Worm (Caenorhabditis elegans) whole organism, L4 larva: Measurements from ENCODE around the gene AH10.4.

Experiments
- F26F4.8 ChIP-seq: fragments of 200-800 bp; sonication (Bioruptor generic); conservative IDR thresholded peaks from 2 replicates; pipeline ENCODE4 v1.3.6; 2022; ENCODE audit warnings: missing genetic modification characterization, missing compliant biosample characterization
- F37D6.2 ChIP-seq: sonication (generic microtip); optimal IDR thresholded peaks from 2 replicates; lab custom pipeline; 2016; ENCODE audit warnings: mild to moderate bottlenecking, missing genetic modification characterization, missing compliant biosample characterization
- F44E2.7 ChIP-seq: fragments of 200-800 bp; sonication (Bioruptor generic); IDR thresholded peaks from 2 replicates; pipeline ENCODE4 v2.1.2; 2022; ENCODE audit warnings: missing genetic modification characterization, missing compliant biosample characterization
- R02D3.7 ChIP-seq: fragments of 150-350 bp; sonication (generic microtip); optimal IDR thresholded peaks from 3 replicates; lab custom pipeline; 2014; ENCODE audit warnings: missing biosample characterization, missing genetic modification characterization
- Y48G9A.11 ChIP-seq: fragments of 200-800 bp; sonication (Bioruptor generic); IDR thresholded peaks from 2 replicates; pipeline ENCODE4 v1.3.6; 2022; ENCODE audit warnings: missing genetic modification reagents, missing genetic modification characterization, missing compliant biosample characterization
- Y75B8A.6 ChIP-seq: fragments of 200-800 bp; sonication (Bioruptor generic); IDR thresholded peaks from 2 replicates; pipeline ENCODE4 v1.3.6; 2022; ENCODE audit warnings: missing genetic modification reagents, missing genetic modification characterization, missing compliant biosample characterization
- ZK546.5 ChIP-seq, 2 experiments: sonication (generic microtip); optimal IDR thresholded peaks; 2 replicates each; lab custom pipeline; 2017; ENCODE audit warnings: missing biosample characterization in 2 of 2, missing genetic modification characterization in 2 of 2
- aha-1 ChIP-seq: fragments of 150-350 bp; peaks from one replicate; lab custom pipeline; 2014; ENCODE audit warnings: missing biosample characterization, missing genetic modification characterization
- aly-2 ChIP-seq: sonication (generic microtip); optimal IDR thresholded peaks from 2 replicates; lab custom pipeline; 2018; ENCODE audit warnings: missing biosample characterization, missing genetic modification characterization
- ama-1 ChIP-seq: fragments of 150-350 bp; optimal IDR thresholded peaks from 2 replicates; lab custom pipeline; 2014; ENCODE audit warnings: inconsistent platforms, mixed read lengths
- ceh-32 ChIP-seq: sonication (generic microtip); optimal IDR thresholded peaks from 2 replicates; lab custom pipeline; 2016; ENCODE audit warnings: mild to moderate bottlenecking, missing genetic modification characterization, missing compliant biosample characterization; ENCODE audit not compliant: poor library complexity
- ceh-44 ChIP-seq: fragments of 200-800 bp; sonication (Bioruptor generic); IDR thresholded peaks from 2 replicates; pipeline ENCODE4 v1.3.6; 2022; ENCODE audit warnings: missing genetic modification reagents, missing genetic modification characterization, missing compliant biosample characterization
- ceh-62 ChIP-seq: sonication (generic microtip); optimal IDR thresholded peaks from 2 replicates; lab custom pipeline; 2017; ENCODE audit warnings: missing biosample characterization, missing genetic modification characterization
- daf-12 ChIP-seq: fragments of 150-350 bp; optimal IDR thresholded peaks from 2 replicates; lab custom pipeline; 2014; ENCODE audit warnings: missing biosample characterization, missing genetic modification reagents, missing genetic modification characterization
- daf-16 ChIP-seq, 3 experiments: sonication (generic microtip); optimal IDR thresholded peaks; 2 replicates each; lab custom pipeline; 2016 to 2017; ENCODE audit warnings: missing genetic modification characterization in 3 of 3, missing genetic modification reagents in 3 of 3, mild to moderate bottlenecking in 2 of 3, missing compliant biosample characterization in 2 of 3, missing biosample characterization in 1 of 3, moderate library complexity in 1 of 3
- daf-19 ChIP-seq: fragments of 200-800 bp; sonication (Bioruptor generic); conservative IDR thresholded peaks from 2 replicates; pipeline ENCODE4 v1.3.6; 2022; ENCODE audit warnings: missing genetic modification characterization, missing compliant biosample characterization
- dmd-6 ChIP-seq: fragments of 200-800 bp; sonication (Bioruptor generic); IDR thresholded peaks from 2 replicates; pipeline ENCODE4 v1.3.6; 2022; ENCODE audit warnings: missing genetic modification reagents, missing genetic modification characterization, missing compliant biosample characterization
- dmd-9 ChIP-seq: fragments of 200-800 bp; sonication (Bioruptor generic); IDR thresholded peaks from 2 replicates; pipeline ENCODE4 v1.3.6; 2022; ENCODE audit warnings: missing genetic modification reagents, missing genetic modification characterization, missing compliant biosample characterization
- dve-1 ChIP-seq: sonication (generic microtip); optimal IDR thresholded peaks from 2 replicates; lab custom pipeline; 2017; ENCODE audit warnings: antibody characterized with exemption, mild to moderate bottlenecking, missing genetic modification characterization, missing compliant biosample characterization; ENCODE audit not compliant: insufficient read depth
- egl-43 ChIP-seq: fragments of 200-800 bp; sonication (Bioruptor generic); IDR thresholded peaks from 2 replicates; pipeline ENCODE4 v1.3.6; 2022; ENCODE audit warnings: missing genetic modification reagents, missing genetic modification characterization, missing compliant biosample characterization
- hif-1 ChIP-seq, 2 experiments: sonication (generic microtip); optimal IDR thresholded peaks; 2 replicates each; lab custom pipeline; 2016 to 2017; ENCODE audit warnings: missing compliant biosample characterization in 2 of 2, missing genetic modification characterization in 2 of 2, missing genetic modification reagents in 2 of 2, missing genotype in 2 of 2, mild to moderate bottlenecking in 1 of 2
- hlh-30 ChIP-seq: sonication (generic microtip); optimal IDR thresholded peaks from 2 replicates; lab custom pipeline; 2017; ENCODE audit warnings: antibody characterized with exemption, mild to moderate bottlenecking, missing genetic modification characterization, missing compliant biosample characterization; ENCODE audit not compliant: insufficient read depth
- hmg-1.1 ChIP-seq: fragments of 200-800 bp; sonication (Bioruptor generic); IDR thresholded peaks from 2 replicates; pipeline ENCODE4 v1.3.6; 2022; ENCODE audit warnings: missing genetic modification reagents, missing genetic modification characterization, missing compliant biosample characterization
- lin-13 ChIP-seq: fragments of 150-350 bp; optimal IDR thresholded peaks from 2 replicates; lab custom pipeline; 2014; ENCODE audit warnings: missing biosample characterization, missing genetic modification reagents, missing genetic modification characterization
- lin-15B ChIP-seq: fragments of 150-350 bp; sonication (generic microtip); optimal IDR thresholded peaks from 3 replicates; lab custom pipeline; 2014; ENCODE audit warnings: missing biosample characterization, missing genetic modification characterization
- lin-29 ChIP-seq: fragments of 200-800 bp; sonication (Bioruptor generic); IDR thresholded peaks from 2 replicates; pipeline ENCODE4 v1.3.6; 2022; ENCODE audit warnings: missing genetic modification reagents, missing genetic modification characterization, missing compliant biosample characterization
- lin-38 ChIP-seq: fragments of 200-800 bp; sonication (Bioruptor generic); IDR thresholded peaks from 2 replicates; pipeline ENCODE4 v1.3.6; 2022; ENCODE audit warnings: missing genetic modification reagents, missing genetic modification characterization, missing compliant biosample characterization
- lin-39 ChIP-seq: fragments of 150-350 bp; optimal IDR thresholded peaks from 2 replicates; lab custom pipeline; 2014; ENCODE audit warnings: missing biosample characterization, missing genetic modification reagents, missing genetic modification characterization
- lir-3 ChIP-seq: sonication (generic microtip); optimal IDR thresholded peaks from 2 replicates; lab custom pipeline; 2016; ENCODE audit warnings: mild to moderate bottlenecking, missing genetic modification characterization, missing compliant biosample characterization
- mxl-2 ChIP-seq: fragments of 200-800 bp; sonication (Bioruptor generic); conservative IDR thresholded peaks from 2 replicates; pipeline ENCODE4 v1.3.6; 2022; ENCODE audit warnings: missing genetic modification reagents, missing genetic modification characterization, missing compliant biosample characterization
- nhr-10 ChIP-seq: fragments of 150-350 bp; optimal IDR thresholded peaks from 2 replicates; lab custom pipeline; 2014; ENCODE audit warnings: missing biosample characterization, missing genetic modification characterization
- nhr-25 ChIP-seq: sonication (generic microtip); optimal IDR thresholded peaks from 2 replicates; lab custom pipeline; 2017; ENCODE audit warnings: missing genetic modification characterization, mild to moderate bottlenecking, missing compliant biosample characterization, antibody characterized with exemption, moderate library complexity, borderline replicate concordance; ENCODE audit not compliant: insufficient read depth
- nhr-28 ChIP-seq: fragments of 150-350 bp; optimal IDR thresholded peaks from 2 replicates; lab custom pipeline; 2014; ENCODE audit warnings: missing biosample characterization, missing genetic modification characterization
- nhr-41 ChIP-seq: fragments of 200-800 bp; sonication (Bioruptor generic); IDR thresholded peaks from 2 replicates; pipeline ENCODE4 v1.3.6; 2022; ENCODE audit warnings: missing genetic modification reagents, missing genetic modification characterization, missing compliant biosample characterization
- nhr-42 ChIP-seq: fragments of 200-800 bp; sonication (Bioruptor generic); IDR thresholded peaks from 2 replicates; pipeline ENCODE4 v1.3.6; 2022; ENCODE audit warnings: missing genetic modification characterization, missing compliant biosample characterization
- nhr-6 ChIP-seq: fragments of 150-350 bp; optimal IDR thresholded peaks from 2 replicates; lab custom pipeline; 2014; ENCODE audit warnings: missing biosample characterization, missing genetic modification characterization
- php-3 ChIP-seq: fragments of 200-800 bp; sonication (Bioruptor generic); IDR thresholded peaks from 2 replicates; pipeline ENCODE4 v1.3.6; 2022; ENCODE audit warnings: missing genetic modification reagents, missing genetic modification characterization, missing compliant biosample characterization
- pqm-1 ChIP-seq: sonication (generic microtip); optimal IDR thresholded peaks from 2 replicates; lab custom pipeline; 2017; ENCODE audit warnings: missing biosample characterization, missing genetic modification characterization
- saeg-2 ChIP-seq: fragments of 200-800 bp; sonication (Bioruptor generic); IDR thresholded peaks from 2 replicates; pipeline ENCODE4 v1.3.6; 2022; ENCODE audit warnings: missing genetic modification reagents, missing genetic modification characterization, missing compliant biosample characterization
- unc-130 ChIP-seq: sonication (generic microtip); optimal IDR thresholded peaks from 2 replicates; lab custom pipeline; 2016; ENCODE audit warnings: missing genetic modification reagents, missing genetic modification characterization, missing compliant biosample characterization
- unc-62 ChIP-seq, 3 experiments: fragments of 150-350 bp in 1 of 3; sonication (generic microtip); optimal IDR thresholded peaks in 2 of 3; peaks in 1 of 3; 1 replicate in 1 of 3; 2 replicates in 2 of 3; lab custom pipeline; 2014 to 2017; ENCODE audit warnings: missing biosample characterization in 3 of 3, missing genetic modification characterization in 3 of 3, missing genetic modification reagents in 3 of 3, missing genotype in 1 of 3

Gene AH10.4

DNA sequence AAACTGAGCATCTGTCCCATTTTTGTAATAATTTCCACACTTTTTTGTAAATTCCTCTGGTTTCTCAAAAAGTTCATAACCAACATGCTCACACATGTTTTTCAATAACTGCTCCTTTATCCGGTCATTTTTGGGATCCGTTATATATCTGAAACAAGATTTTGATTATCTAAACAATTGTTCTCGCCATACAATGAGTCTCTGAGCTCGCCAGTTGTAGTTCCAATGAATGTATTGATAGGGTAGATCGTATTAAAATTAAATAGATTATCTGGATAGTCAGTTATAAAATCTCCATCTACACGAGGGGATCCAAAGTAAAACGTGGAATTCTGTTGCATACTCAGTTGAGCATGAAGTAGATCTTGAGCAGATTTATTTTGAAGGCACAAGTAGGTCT lies 38.9 kb upstream of the AH10.4 start:
- TF ChIP-seq unc-62 (GFP tag; optimal IDR thresholded peaks at IDR 0.05 in 1 of 2; lab: Kevin White, UChicago) = peak in 1 of 2 experiments; percentile 92
- no peak for TF ChIP-seq unc-62 (tag; optimal IDR thresholded peaks at IDR 0.05; lab: Kevin White, UChicago)
- TF ChIP-seq ceh-32 (tag; lab: Kevin White, UChicago) = no peak
- TF ChIP-seq lir-3 (tag; lab: Kevin White, UChicago) = no peak
- no peak for TF ChIP-seq nhr-6 (tag; lab: Kevin White, UChicago)

DNA sequence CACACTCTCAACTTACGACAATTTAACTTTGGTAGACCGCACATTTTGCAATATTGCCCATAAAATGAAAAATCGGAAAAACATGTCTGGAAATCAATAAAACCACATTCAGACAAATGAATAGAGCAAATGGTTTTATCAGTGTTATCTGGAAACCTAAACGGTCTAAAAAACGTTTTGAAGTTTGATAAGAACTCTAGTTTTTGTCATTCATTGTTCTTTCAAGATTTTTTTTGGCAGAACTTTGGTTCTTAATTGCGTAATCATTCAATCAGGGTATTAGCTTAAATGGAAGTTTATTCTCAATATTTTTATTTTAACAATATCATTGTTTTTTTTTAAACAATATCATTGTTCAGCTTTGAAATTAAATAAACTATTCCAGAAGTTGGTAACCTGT lies 37.5 kb upstream of the AH10.4 start, which contains the start of gene cest-2.2:
Gene cest-2.2 (minus strand): TSS at position 140 of the 400 bp plus-strand sequence.
- TF ChIP-seq aly-2 (tag; lab: Kevin White, UChicago) = no peak
- no peak for TF ChIP-seq nhr-10 (tag; lab: Kevin White, UChicago)
- no peak for TF ChIP-seq nhr-25
- TF ChIP-seq dmd-9 (GFP tag; lab: Robert Waterston, UW) = no peak
- peak; percentile 36 for TF ChIP-seq dve-1 (tag; lab: Kevin White, UChicago)
- no peak for TF ChIP-seq F37D6.2 (tag; lab: Kevin White, UChicago)
- TF ChIP-seq ceh-62 = no peak
- no peak for TF ChIP-seq daf-12 (tag; lab: Kevin White, UChicago)
- no peak for TF ChIP-seq lin-13 (GFP tag; lab: Kevin White, UChicago)
- TF ChIP-seq ama-1 = no peak
- peak; percentile 27 for TF ChIP-seq pqm-1 (tag; lab: Kevin White, UChicago)
- TF ChIP-seq lin-38 (GFP tag; lab: Robert Waterston, UW) = no peak
- TF ChIP-seq nhr-28 = peak; percentile 51
- no peak for TF ChIP-seq lin-15B (tag; lab: Kevin White, UChicago)
- TF ChIP-seq Y48G9A.11 (GFP tag; lab: Robert Waterston, UW) = no peak
- TF ChIP-seq daf-19 (GFP tag; lab: Robert Waterston, UW) = no peak
- TF ChIP-seq nhr-41 (GFP tag; lab: Robert Waterston, UW) = no peak
- TF ChIP-seq R02D3.7 (tag; lab: Kevin White, UChicago) = no peak
- TF ChIP-seq unc-130 (GFP tag; lab: Kevin White, UChicago) = no peak
- no peak for TF ChIP-seq lin-39 (tag; lab: Kevin White, UChicago)
- TF ChIP-seq mxl-2 (GFP tag; lab: Robert Waterston, UW) = no peak
- 0 out of 2 replicates have a peak, but pooled peaks have one; percentile 14 for TF ChIP-seq dmd-6
- TF ChIP-seq hmg-1.1 (GFP tag; lab: Robert Waterston, UW) = no peak
- TF ChIP-seq hlh-30 (tag; lab: Kevin White, UChicago) = no peak
- TF ChIP-seq F44E2.7 (GFP tag; lab: Robert Waterston, UW) = no peak
- TF ChIP-seq Y75B8A.6 (GFP tag; lab: Robert Waterston, UW) = no peak
- no peak for TF ChIP-seq hif-1 (tag; optimal IDR thresholded peaks at IDR 0.05; lab: Kevin White, UChicago)
- no peak for TF ChIP-seq egl-43 (GFP tag; lab: Robert Waterston, UW)
- TF ChIP-seq php-3 = no peak
- no peak for TF ChIP-seq saeg-2 (GFP tag; lab: Robert Waterston, UW)
- no peak for TF ChIP-seq ceh-44 (GFP tag; lab: Robert Waterston, UW)
- TF ChIP-seq F26F4.8 (GFP tag; lab: Robert Waterston, UW) = no peak
- TF ChIP-seq ZK546.5 (tag; optimal IDR thresholded peaks at IDR 0.05; lab: Kevin White, UChicago) = no peak
- no peak for TF ChIP-seq lin-29 (GFP tag; lab: Robert Waterston, UW)
- peak; percentile 55 for TF ChIP-seq aha-1 (tag; lab: Kevin White, UChicago)
- TF ChIP-seq daf-16 (GFP tag; optimal IDR thresholded peaks at IDR 0.05; lab: Kevin White, UChicago) = no peak
- peak; percentile 62 for TF ChIP-seq daf-16 (tag; optimal IDR thresholded peaks at IDR 0.05; lab: Kevin White, UChicago)
- no peak for TF ChIP-seq nhr-42 (GFP tag; lab: Robert Waterston, UW)
